Fruit fly (Drosophila melanogaster): Measurements from ENCODE around the gene Ilp8.

DNA sequence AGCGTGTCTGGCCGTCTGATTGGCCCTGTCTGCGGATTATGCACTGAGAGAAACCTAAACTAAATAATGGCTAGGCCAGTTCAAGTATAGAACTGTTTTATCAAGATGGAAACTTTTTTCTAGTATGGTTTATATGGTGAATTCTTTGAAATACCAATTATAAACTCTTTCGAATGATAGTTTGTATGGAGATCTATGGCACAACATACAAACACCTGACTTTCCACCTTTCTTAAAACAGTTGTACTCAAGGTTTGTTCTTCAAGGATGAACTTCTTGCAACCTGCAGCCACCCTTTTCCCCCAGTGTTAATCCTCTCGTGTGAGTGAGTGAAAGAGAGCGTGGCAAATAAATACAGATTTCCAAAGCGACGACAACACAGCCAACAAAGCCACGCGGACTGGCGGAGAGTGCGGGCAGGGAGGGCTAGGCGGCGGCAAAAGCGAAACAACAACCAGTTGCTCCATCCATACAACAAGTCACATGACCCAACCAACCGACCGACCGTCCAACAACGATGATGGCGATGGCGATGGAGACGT, 27.6 kb downstream of the Ilp8 start:
- TF ChIP-seq dmrt11E (tag; optimal IDR thresholded peaks at IDR 0.05) (peak; percentile 63), eyg (GFP tag; optimal IDR thresholded peaks at IDR 0.05) (peak; percentile 89), CG7745 (tag; optimal IDR thresholded peaks at IDR 0.05) (no peak), salm (tag; optimal IDR thresholded peaks at IDR 0.05) (peak; percentile 79), eve (GFP tag; optimal IDR thresholded peaks at IDR 0.05) (peak in 1 of 2 experiments; percentile 78)
